Worm (Caenorhabditis elegans) whole organism, mixed stage, embryonic: ENCODE data around the gene B0222.1.

Experiments
- M03D4.4 ChIP-seq: sonication (generic microtip); optimal IDR thresholded peaks from 2 replicates; lab custom pipeline; 2017; ENCODE audit warnings: mild to moderate bottlenecking, missing genetic modification characterization, missing compliant biosample characterization
- bed-3 ChIP-seq: fragments of 200-800 bp; sonication (Bioruptor generic); optimal IDR thresholded peaks from 3 replicates; lab custom pipeline; 2018; ENCODE audit warnings: mild to moderate bottlenecking, missing genetic modification characterization, moderate library complexity, missing compliant biosample characterization
- blmp-1 ChIP-seq: fragments of 150-350 bp; optimal IDR thresholded peaks from 2 replicates; lab custom pipeline; 2014; ENCODE audit warnings: missing biosample characterization, missing genetic modification characterization
- ceh-39 ChIP-seq: fragments of 150-350 bp; optimal IDR thresholded peaks from 2 replicates; lab custom pipeline; 2014; ENCODE audit warnings: missing biosample characterization, missing genetic modification characterization
- ceh-43 ChIP-seq: fragments of 200-800 bp; sonication (Bioruptor generic); optimal IDR thresholded peaks from 2 replicates; lab custom pipeline; 2018; ENCODE audit warnings: mild to moderate bottlenecking, missing genetic modification characterization, moderate library complexity, missing compliant biosample characterization
- ceh-83 ChIP-seq: fragments of 200-800 bp; sonication (Bioruptor generic); optimal IDR thresholded peaks from 2 replicates; lab custom pipeline; 2018; ENCODE audit warnings: mild to moderate bottlenecking, missing genetic modification characterization, missing compliant biosample characterization
- ces-1 ChIP-seq: fragments of 150-350 bp; optimal IDR thresholded peaks from 2 replicates; lab custom pipeline; 2014; ENCODE audit warnings: missing biosample characterization, missing genetic modification reagents, missing genetic modification characterization
- cnd-1 ChIP-seq: fragments of 200-800 bp; sonication (Bioruptor generic); optimal IDR thresholded peaks from 2 replicates; lab custom pipeline; 2018; ENCODE audit warnings: mild to moderate bottlenecking, missing genetic modification characterization, missing compliant biosample characterization
- elt-1 ChIP-seq: sonication (generic microtip); optimal IDR thresholded peaks from 2 replicates; lab custom pipeline; 2017; ENCODE audit warnings: missing genetic modification characterization, mild to moderate bottlenecking, missing compliant biosample characterization, antibody characterized with exemption, moderate library complexity, borderline replicate concordance; ENCODE audit not compliant: insufficient read depth
- elt-3 ChIP-seq: fragments of 150-350 bp; optimal IDR thresholded peaks from 2 replicates; lab custom pipeline; 2014; ENCODE audit warnings: missing biosample characterization, missing genetic modification characterization
- flh-1 ChIP-seq: fragments of 200-800 bp; sonication (Bioruptor generic); optimal IDR thresholded peaks from 2 replicates; lab custom pipeline; 2018; ENCODE audit warnings: mild to moderate bottlenecking, missing genetic modification characterization, moderate library complexity, missing compliant biosample characterization
- hlh-1 ChIP-seq: fragments of 150-350 bp; optimal IDR thresholded peaks from 2 replicates; lab custom pipeline; 2014; ENCODE audit warnings: missing biosample characterization, missing genetic modification reagents, missing genetic modification characterization
- lin-13 ChIP-seq: fragments of 150-350 bp; optimal IDR thresholded peaks from 2 replicates; lab custom pipeline; 2014; ENCODE audit warnings: missing biosample characterization, missing genetic modification characterization
- lin-32 ChIP-seq: fragments of 200-800 bp; sonication (Bioruptor generic); optimal IDR thresholded peaks from 2 replicates; lab custom pipeline; 2018; ENCODE audit warnings: mild to moderate bottlenecking, missing genetic modification characterization, missing compliant biosample characterization
- lsy-2 ChIP-seq: fragments of 150-350 bp; optimal IDR thresholded peaks from 2 replicates; lab custom pipeline; 2014; ENCODE audit warnings: missing biosample characterization, missing genetic modification characterization
- mep-1 ChIP-seq: fragments of 150-350 bp; optimal IDR thresholded peaks from 2 replicates; lab custom pipeline; 2017; ENCODE audit warnings: missing biosample characterization, missing genetic modification reagents, missing genetic modification characterization, inconsistent platforms
- mls-2 ChIP-seq: sonication (generic microtip); optimal IDR thresholded peaks from 2 replicates; lab custom pipeline; 2016; ENCODE audit warnings: mild to moderate bottlenecking, missing genetic modification characterization, moderate library complexity, missing compliant biosample characterization
- nhr-12 ChIP-seq: fragments of 150-350 bp; optimal IDR thresholded peaks from 2 replicates; lab custom pipeline; 2014; ENCODE audit warnings: missing biosample characterization, missing genetic modification characterization
- nhr-2 ChIP-seq: fragments of 150-350 bp; optimal IDR thresholded peaks from 2 replicates; lab custom pipeline; 2014; ENCODE audit warnings: missing biosample characterization, missing genetic modification characterization
- nhr-237 ChIP-seq: fragments of 150-350 bp; optimal IDR thresholded peaks from 2 replicates; lab custom pipeline; 2014; ENCODE audit warnings: missing biosample characterization, missing genetic modification characterization
- nhr-28 ChIP-seq: fragments of 150-350 bp; optimal IDR thresholded peaks from 2 replicates; lab custom pipeline; 2014; ENCODE audit warnings: missing biosample characterization, missing genetic modification characterization
- nhr-76 ChIP-seq: sonication (generic microtip); optimal IDR thresholded peaks from 2 replicates; lab custom pipeline; 2017; ENCODE audit warnings: missing biosample characterization, missing genetic modification characterization
- snpc-4 ChIP-seq: fragments of 150-350 bp; optimal IDR thresholded peaks from 2 replicates; lab custom pipeline; 2014; ENCODE audit warnings: missing biosample characterization, missing genetic modification characterization
- sptf-1 ChIP-seq: sonication (generic microtip); optimal IDR thresholded peaks from 2 replicates; lab custom pipeline; 2017; ENCODE audit warnings: mild to moderate bottlenecking, missing genetic modification characterization, moderate library complexity, missing compliant biosample characterization
- tbx-8 ChIP-seq: fragments of 200-800 bp; sonication (Bioruptor generic); optimal IDR thresholded peaks from 2 replicates; lab custom pipeline; 2018; ENCODE audit warnings: mild to moderate bottlenecking, missing genetic modification characterization, moderate library complexity, missing compliant biosample characterization
- unc-120 ChIP-seq: sonication (generic microtip); optimal IDR thresholded peaks from 2 replicates; lab custom pipeline; 2017; ENCODE audit warnings: missing genetic modification characterization, missing compliant biosample characterization; ENCODE audit not compliant: poor library complexity, severe bottlenecking
- unc-39 ChIP-seq: fragments of 150-350 bp; optimal IDR thresholded peaks from 2 replicates; lab custom pipeline; 2014; ENCODE audit warnings: missing biosample characterization, missing genetic modification characterization
- unc-62 ChIP-seq: fragments of 150-350 bp; optimal IDR thresholded peaks from 2 replicates; lab custom pipeline; 2014; ENCODE audit warnings: missing biosample characterization, missing genetic modification reagents, missing genetic modification characterization
- ztf-11 ChIP-seq: fragments of 150-350 bp; optimal IDR thresholded peaks from 2 replicates; lab custom pipeline; 2014; ENCODE audit warnings: missing biosample characterization, missing genetic modification characterization

B0222.1 gene

DNA sequence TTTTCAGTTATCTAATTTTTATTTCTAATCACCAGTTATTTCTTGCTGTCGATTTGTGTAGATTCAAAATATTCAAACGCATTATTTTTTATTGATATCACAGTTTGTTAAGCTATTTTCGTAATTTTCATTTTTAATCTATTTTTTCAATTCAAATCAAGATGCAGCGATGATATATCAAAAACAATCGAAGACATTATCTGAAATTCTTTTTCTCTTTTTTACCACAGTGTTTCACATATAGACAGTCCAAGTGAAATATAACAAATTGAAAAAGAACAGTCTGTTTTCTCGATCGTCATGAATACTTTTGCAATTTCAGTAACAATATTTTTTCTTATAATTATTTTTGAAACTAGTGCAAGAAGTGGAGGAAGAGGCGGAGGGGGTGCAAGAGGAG is 8.7 kb upstream of the B0222.1 start, which contains the start of gene F21C10.5:
Gene F21C10.5 (plus strand): TSS at position 301 of the 400 bp plus-strand sequence.
- no peak for TF ChIP-seq elt-1 (tag; lab: Kevin White, UChicago)
- TF ChIP-seq bed-3: no peak
- TF ChIP-seq M03D4.4: no peak
- no peak for TF ChIP-seq unc-62
- TF ChIP-seq unc-120 (tag; lab: Kevin White, UChicago): no peak
- TF ChIP-seq blmp-1 (tag; lab: Kevin White, UChicago): no peak
- no peak for TF ChIP-seq sptf-1 (tag; lab: Kevin White, UChicago)
- TF ChIP-seq ces-1 (GFP tag; lab: Kevin White, UChicago): no peak
- TF ChIP-seq flh-1 (GFP tag; lab: Kevin White, UChicago): no peak
- no peak for TF ChIP-seq ceh-83 (GFP tag; lab: Kevin White, UChicago)
- TF ChIP-seq ztf-11: no peak
- no peak for TF ChIP-seq nhr-28 (tag; lab: Kevin White, UChicago)

DNA sequence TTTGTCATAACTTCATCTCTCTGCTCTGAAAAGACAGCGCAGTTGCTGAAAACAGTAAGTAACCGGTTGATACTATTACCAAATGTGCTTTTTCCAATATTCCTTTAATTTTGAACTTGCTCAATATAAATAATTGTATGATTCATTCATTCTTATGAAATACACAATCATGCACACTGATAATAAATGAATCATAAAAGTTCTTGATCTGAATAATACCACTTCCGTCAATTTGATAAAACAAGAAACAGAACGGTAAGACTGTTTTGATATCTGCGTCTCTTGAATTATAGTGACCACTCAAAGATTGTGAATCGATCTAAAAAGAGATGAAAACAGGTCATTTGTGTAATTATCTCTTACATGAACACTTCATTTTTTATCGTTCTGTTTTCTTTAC is 7.7 kb upstream of the B0222.1 start, which contains the start of gene F21C10.4:
Gene F21C10.4 (plus strand): TSS at position 301 of the 400 bp plus-strand sequence.
- TF ChIP-seq sptf-1 (tag; lab: Kevin White, UChicago) (no peak), nhr-28 (tag; lab: Kevin White, UChicago) (no peak), nhr-12 (tag; lab: Kevin White, UChicago) (no peak), ceh-43 (no peak), ceh-39 (no peak), ceh-83 (GFP tag; lab: Kevin White, UChicago) (no peak), unc-39 (tag; lab: Kevin White, UChicago) (no peak), blmp-1 (tag; lab: Kevin White, UChicago) (no peak), hlh-1 (tag; lab: Kevin White, UChicago) (no peak), ztf-11 (no peak), bed-3 (no peak), elt-3 (tag; lab: Kevin White, UChicago) (no peak), elt-1 (tag; lab: Kevin White, UChicago) (no peak), cnd-1 (tag; lab: Kevin White, UChicago) (no peak), nhr-2 (tag; lab: Kevin White, UChicago) (no peak), ces-1 (GFP tag; lab: Kevin White, UChicago) (no peak)
- TF ChIP-seq, all 35 proteins: peak for 0

DNA sequence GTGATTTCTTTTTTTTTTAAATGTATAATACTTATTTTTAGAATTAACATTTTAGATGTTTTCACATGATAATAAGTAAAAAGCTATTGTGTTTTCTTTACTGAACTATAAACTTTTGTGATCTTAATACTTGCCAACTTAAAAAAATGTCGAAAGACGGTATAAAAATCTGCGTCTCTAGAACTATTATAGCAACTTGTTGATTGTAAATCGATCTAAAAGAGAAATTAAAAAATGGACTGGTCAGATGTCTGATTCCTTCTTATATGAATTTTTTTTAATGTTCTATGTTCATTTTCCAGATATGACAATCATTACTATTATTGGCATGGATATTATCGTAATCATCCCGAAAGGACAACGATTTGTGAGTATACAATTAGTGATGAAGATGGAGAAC is 6.3 kb upstream of the B0222.1 start, which contains the start of gene F21C10.3:
Gene F21C10.3 (plus strand): TSS at position 301 of the 400 bp plus-strand sequence.
- TF ChIP-seq bed-3: no peak
- TF ChIP-seq flh-1 (GFP tag; lab: Kevin White, UChicago): no peak
- no peak for TF ChIP-seq tbx-8 (GFP tag; lab: Kevin White, UChicago)

ce11 chrV:9128562-9128961 is 5.5 kb upstream of the B0222.1 start:
- TF ChIP-seq ceh-43 (no peak), nhr-2 (tag; lab: Kevin White, UChicago) (no peak), nhr-76 (tag; lab: Kevin White, UChicago) (no peak), elt-1 (tag; lab: Kevin White, UChicago) (no peak), unc-39 (tag; lab: Kevin White, UChicago) (no peak), nhr-237 (tag; lab: Kevin White, UChicago) (no peak), lin-32 (GFP tag; lab: Kevin White, UChicago) (no peak), ces-1 (GFP tag; lab: Kevin White, UChicago) (no peak), elt-3 (tag; lab: Kevin White, UChicago) (no peak), unc-120 (tag; lab: Kevin White, UChicago) (no peak), mep-1 (tag; lab: Kevin White, UChicago) (no peak), lin-13 (tag; lab: Kevin White, UChicago) (no peak), mls-2 (tag; lab: Kevin White, UChicago) (no peak), snpc-4 (tag; lab: Kevin White, UChicago) (no peak), lsy-2 (tag; lab: Kevin White, UChicago) (no peak), unc-62 (no peak), blmp-1 (tag; lab: Kevin White, UChicago) (no peak), bed-3 (no peak), nhr-12 (tag; lab: Kevin White, UChicago) (no peak)

- TF ChIP-seq unc-120 (tag; lab: Kevin White, UChicago): no peak
- TF ChIP-seq unc-62: no peak
- no peak for TF ChIP-seq elt-1 (tag; lab: Kevin White, UChicago)
- no peak for TF ChIP-seq ztf-11
- no peak for TF ChIP-seq cnd-1 (tag; lab: Kevin White, UChicago)
- TF ChIP-seq tbx-8 (GFP tag; lab: Kevin White, UChicago): no peak
- no peak for TF ChIP-seq M03D4.4
- TF ChIP-seq mep-1 (tag; lab: Kevin White, UChicago): no peak
- no peak for TF ChIP-seq ceh-39
- TF ChIP-seq ceh-43: no peak
- TF ChIP-seq mls-2 (tag; lab: Kevin White, UChicago): no peak
- TF ChIP-seq elt-3 (tag; lab: Kevin White, UChicago): no peak
- no peak for TF ChIP-seq nhr-12 (tag; lab: Kevin White, UChicago)
These were observed 3.3 kb upstream of the B0222.1 start, which contains the start of gene F21C10.19 for ce11 chrV:9130766-9131165. TSS of gene F21C10.19 (plus strand) at chrV:9131066.
